Worm (Caenorhabditis elegans): ENCODE measurements around the gene srw-32.

ce11 chrV:17540295-17540694, 31.7 kb downstream of the srw-32 start, which contains the start of gene srz-25:
- TF ChIP-seq jun-1 (tag; optimal IDR thresholded peaks at IDR 0.05) = no peak
- TF ChIP-seq nhr-11 (tag; optimal IDR thresholded peaks at IDR 0.05) = no peak
- no peak for TF ChIP-seq nhr-76 (tag; optimal IDR thresholded peaks at IDR 0.05)
- no peak for TF ChIP-seq nhr-67 (tag; optimal IDR thresholded peaks at IDR 0.05)
- TF ChIP-seq elt-3 (tag; optimal IDR thresholded peaks at IDR 0.05) = no peak
- TF ChIP-seq egl-27 (tag; optimal IDR thresholded peaks at IDR 0.05) = no peak
- no peak for TF ChIP-seq ceh-16 (tag; optimal IDR thresholded peaks at IDR 0.05)
